Worm (Caenorhabditis elegans) whole organism, mixed stage, embryonic: ENCODE results near the gene dhs-18.

ENCODE experiments used
- M03D4.4 ChIP-seq: sonication (generic microtip); optimal IDR thresholded peaks from 2 replicates; lab custom pipeline; 2017; ENCODE audit warnings: mild to moderate bottlenecking, missing genetic modification characterization, missing compliant biosample characterization
- bed-3 ChIP-seq: fragments of 200-800 bp; sonication (Bioruptor generic); optimal IDR thresholded peaks from 3 replicates; lab custom pipeline; 2018; ENCODE audit warnings: mild to moderate bottlenecking, missing genetic modification characterization, moderate library complexity, missing compliant biosample characterization
- ceh-39 ChIP-seq: fragments of 150-350 bp; optimal IDR thresholded peaks from 2 replicates; lab custom pipeline; 2014; ENCODE audit warnings: missing biosample characterization, missing genetic modification characterization
- ceh-43 ChIP-seq: fragments of 200-800 bp; sonication (Bioruptor generic); optimal IDR thresholded peaks from 2 replicates; lab custom pipeline; 2018; ENCODE audit warnings: mild to moderate bottlenecking, missing genetic modification characterization, moderate library complexity, missing compliant biosample characterization
- ceh-83 ChIP-seq: fragments of 200-800 bp; sonication (Bioruptor generic); optimal IDR thresholded peaks from 2 replicates; lab custom pipeline; 2018; ENCODE audit warnings: mild to moderate bottlenecking, missing genetic modification characterization, missing compliant biosample characterization
- ces-1 ChIP-seq: fragments of 150-350 bp; optimal IDR thresholded peaks from 2 replicates; lab custom pipeline; 2014; ENCODE audit warnings: missing biosample characterization, missing genetic modification reagents, missing genetic modification characterization
- cnd-1 ChIP-seq: fragments of 200-800 bp; sonication (Bioruptor generic); optimal IDR thresholded peaks from 2 replicates; lab custom pipeline; 2018; ENCODE audit warnings: mild to moderate bottlenecking, missing genetic modification characterization, missing compliant biosample characterization
- drap-1 ChIP-seq: fragments of 200-800 bp; sonication (Bioruptor generic); optimal IDR thresholded peaks from 3 replicates; lab custom pipeline; 2018; ENCODE audit warnings: mild to moderate bottlenecking, missing genetic modification characterization, missing compliant biosample characterization
- elt-1 ChIP-seq: sonication (generic microtip); optimal IDR thresholded peaks from 2 replicates; lab custom pipeline; 2017; ENCODE audit warnings: missing genetic modification characterization, mild to moderate bottlenecking, missing compliant biosample characterization, antibody characterized with exemption, moderate library complexity, borderline replicate concordance; ENCODE audit not compliant: insufficient read depth
- elt-3 ChIP-seq: fragments of 150-350 bp; optimal IDR thresholded peaks from 2 replicates; lab custom pipeline; 2014; ENCODE audit warnings: missing biosample characterization, missing genetic modification characterization
- flh-1 ChIP-seq: fragments of 200-800 bp; sonication (Bioruptor generic); optimal IDR thresholded peaks from 2 replicates; lab custom pipeline; 2018; ENCODE audit warnings: mild to moderate bottlenecking, missing genetic modification characterization, moderate library complexity, missing compliant biosample characterization
- ham-2 ChIP-seq: fragments of 200-800 bp; sonication (Bioruptor generic); optimal IDR thresholded peaks from 2 replicates; lab custom pipeline; 2018; ENCODE audit warnings: mild to moderate bottlenecking, missing genetic modification characterization, missing compliant biosample characterization
- lin-13 ChIP-seq: fragments of 150-350 bp; optimal IDR thresholded peaks from 2 replicates; lab custom pipeline; 2014; ENCODE audit warnings: missing biosample characterization, missing genetic modification characterization
- lsy-2 ChIP-seq: fragments of 150-350 bp; optimal IDR thresholded peaks from 2 replicates; lab custom pipeline; 2014; ENCODE audit warnings: missing biosample characterization, missing genetic modification characterization
- mab-5 ChIP-seq: fragments of 150-350 bp; optimal IDR thresholded peaks from 2 replicates; lab custom pipeline; 2014; ENCODE audit warnings: missing biosample characterization, missing genetic modification characterization
- mep-1 ChIP-seq: fragments of 150-350 bp; optimal IDR thresholded peaks from 2 replicates; lab custom pipeline; 2017; ENCODE audit warnings: missing biosample characterization, missing genetic modification reagents, missing genetic modification characterization, inconsistent platforms
- mls-2 ChIP-seq: sonication (generic microtip); optimal IDR thresholded peaks from 2 replicates; lab custom pipeline; 2016; ENCODE audit warnings: mild to moderate bottlenecking, missing genetic modification characterization, moderate library complexity, missing compliant biosample characterization
- nhr-12 ChIP-seq: fragments of 150-350 bp; optimal IDR thresholded peaks from 2 replicates; lab custom pipeline; 2014; ENCODE audit warnings: missing biosample characterization, missing genetic modification characterization
- nhr-2 ChIP-seq: fragments of 150-350 bp; optimal IDR thresholded peaks from 2 replicates; lab custom pipeline; 2014; ENCODE audit warnings: missing biosample characterization, missing genetic modification characterization
- nhr-237 ChIP-seq: fragments of 150-350 bp; optimal IDR thresholded peaks from 2 replicates; lab custom pipeline; 2014; ENCODE audit warnings: missing biosample characterization, missing genetic modification characterization
- nhr-28 ChIP-seq: fragments of 150-350 bp; optimal IDR thresholded peaks from 2 replicates; lab custom pipeline; 2014; ENCODE audit warnings: missing biosample characterization, missing genetic modification characterization
- nhr-76 ChIP-seq: sonication (generic microtip); optimal IDR thresholded peaks from 2 replicates; lab custom pipeline; 2017; ENCODE audit warnings: missing biosample characterization, missing genetic modification characterization
- sem-2 ChIP-seq: fragments of 200-800 bp; sonication (Bioruptor generic); optimal IDR thresholded peaks from 2 replicates; lab custom pipeline; 2018; ENCODE audit warnings: mild to moderate bottlenecking, missing genetic modification characterization, missing compliant biosample characterization
- snpc-4 ChIP-seq: fragments of 150-350 bp; optimal IDR thresholded peaks from 2 replicates; lab custom pipeline; 2014; ENCODE audit warnings: missing biosample characterization, missing genetic modification characterization
- sptf-1 ChIP-seq: sonication (generic microtip); optimal IDR thresholded peaks from 2 replicates; lab custom pipeline; 2017; ENCODE audit warnings: mild to moderate bottlenecking, missing genetic modification characterization, moderate library complexity, missing compliant biosample characterization
- unc-120 ChIP-seq: sonication (generic microtip); optimal IDR thresholded peaks from 2 replicates; lab custom pipeline; 2017; ENCODE audit warnings: missing genetic modification characterization, missing compliant biosample characterization; ENCODE audit not compliant: poor library complexity, severe bottlenecking
- unc-39 ChIP-seq: fragments of 150-350 bp; optimal IDR thresholded peaks from 2 replicates; lab custom pipeline; 2014; ENCODE audit warnings: missing biosample characterization, missing genetic modification characterization
- unc-62 ChIP-seq: fragments of 150-350 bp; optimal IDR thresholded peaks from 2 replicates; lab custom pipeline; 2014; ENCODE audit warnings: missing biosample characterization, missing genetic modification reagents, missing genetic modification characterization
- zip-8 ChIP-seq: fragments of 150-350 bp; optimal IDR thresholded peaks from 2 replicates; lab custom pipeline; 2014; ENCODE audit warnings: missing biosample characterization, missing genetic modification characterization
- ztf-11 ChIP-seq: fragments of 150-350 bp; optimal IDR thresholded peaks from 2 replicates; lab custom pipeline; 2014; ENCODE audit warnings: missing biosample characterization, missing genetic modification characterization

dhs-18 gene

ce11 chrV:11053827-11054226 lies 7.2 kb upstream of the dhs-18 start, which contains the start of gene T04C12.7:
TSS of gene T04C12.7 (plus strand) at chrV:11054127.
- TF ChIP-seq elt-3 (no peak), ham-2 (GFP tag; lab: Kevin White, UChicago) (no peak), ztf-11 (tag; lab: Kevin White, UChicago) (no peak), nhr-28 (tag; lab: Kevin White, UChicago) (no peak), unc-120 (tag; lab: Kevin White, UChicago) (no peak), bed-3 (GFP tag; lab: Kevin White, UChicago) (no peak), drap-1 (GFP tag; lab: Kevin White, UChicago) (no peak), nhr-237 (no peak), unc-39 (tag; lab: Kevin White, UChicago) (no peak), mls-2 (tag; lab: Kevin White, UChicago) (no peak), snpc-4 (tag; lab: Kevin White, UChicago) (no peak), mab-5 (tag; lab: Kevin White, UChicago) (no peak), sptf-1 (tag; lab: Kevin White, UChicago) (no peak), M03D4.4 (no peak), lin-13 (no peak), cnd-1 (no peak), ceh-83 (no peak), unc-62 (no peak), ces-1 (no peak)

ce11 chrV:11051921-11052320 lies 5.3 kb upstream of the dhs-18 start, which contains the start of gene T04C12.33:
TSS of gene T04C12.33 (plus strand) at chrV:11052221.
- TF ChIP-seq ceh-43 (GFP tag; lab: Kevin White, UChicago) (no peak), mep-1 (tag; lab: Kevin White, UChicago) (no peak), nhr-12 (tag; lab: Kevin White, UChicago) (no peak), zip-8 (tag; lab: Kevin White, UChicago) (no peak), unc-39 (tag; lab: Kevin White, UChicago) (no peak), bed-3 (GFP tag; lab: Kevin White, UChicago) (no peak)

- TF ChIP-seq nhr-28 (tag; lab: Kevin White, UChicago) (no peak), sem-2 (GFP tag; lab: Kevin White, UChicago) (no peak), unc-62 (no peak), unc-120 (tag; lab: Kevin White, UChicago) (no peak), ceh-39 (tag; lab: Kevin White, UChicago) (no peak), drap-1 (GFP tag; lab: Kevin White, UChicago) (no peak), ces-1 (no peak)
- TF ChIP-seq, all 35 proteins: peak for 0
Measured at ce11 chrV:11048678-11049077, 2.0 kb upstream of the dhs-18 start, which contains the start of gene srh-74. TSS of gene srh-74 (minus strand) at chrV:11048778.

- no peak for TF ChIP-seq drap-1 (GFP tag; lab: Kevin White, UChicago)
- peak; percentile 28 for TF ChIP-seq nhr-2
- TF ChIP-seq unc-62, result no peak
Measured at ce11 chrV:11043767-11044166, 2.9 kb downstream of the dhs-18 start, which contains the start of gene C45B11.6. TSS of gene C45B11.6 (plus strand) at chrV:11044067.

ce11 chrV:11042538-11042937 lies 4.1 kb downstream of the dhs-18 start, which contains the start of gene C45B11.2:
TSS of gene C45B11.2 (plus strand) at chrV:11042710.
- TF ChIP-seq elt-1 (no peak), ceh-39 (tag; lab: Kevin White, UChicago) (no peak), lsy-2 (tag; lab: Kevin White, UChicago) (no peak), M03D4.4 (no peak), mab-5 (tag; lab: Kevin White, UChicago) (no peak), ceh-43 (GFP tag; lab: Kevin White, UChicago) (no peak), ztf-11 (tag; lab: Kevin White, UChicago) (no peak), snpc-4 (tag; lab: Kevin White, UChicago) (no peak)

- no peak for TF ChIP-seq bed-3 (GFP tag; lab: Kevin White, UChicago)
- no peak for TF ChIP-seq nhr-28 (tag; lab: Kevin White, UChicago)
- no peak for TF ChIP-seq flh-1 (GFP tag; lab: Kevin White, UChicago)
- TF ChIP-seq nhr-2, result no peak
- TF ChIP-seq cnd-1, result no peak
- TF ChIP-seq ceh-43 (GFP tag; lab: Kevin White, UChicago), result no peak
- no peak for TF ChIP-seq ceh-83
- no peak for TF ChIP-seq sem-2 (GFP tag; lab: Kevin White, UChicago)
- TF ChIP-seq nhr-76 (tag; lab: Kevin White, UChicago), result no peak
- TF ChIP-seq zip-8 (tag; lab: Kevin White, UChicago), result no peak
- TF ChIP-seq ceh-39 (tag; lab: Kevin White, UChicago), result no peak
- TF ChIP-seq unc-39 (tag; lab: Kevin White, UChicago), result no peak
Measured at ce11 chrV:11041499-11041898, 5.1 kb downstream of the dhs-18 start, which contains the start of gene C45B11.5. TSS of gene C45B11.5 (plus strand) at chrV:11041799.
